Worm (Caenorhabditis elegans) whole organism, L1 larva: ENCODE results near the gene nlp-50.

Source experiments
- C04F5.9 ChIP-seq: sonication (generic microtip); optimal IDR thresholded peaks from 2 replicates; lab custom pipeline; 2016; ENCODE audit warnings: missing genetic modification characterization, missing compliant biosample characterization
- C34B4.2 ChIP-seq: sonication (generic microtip); optimal IDR thresholded peaks from 2 replicates; lab custom pipeline; 2017; ENCODE audit warnings: mild to moderate bottlenecking, missing genetic modification characterization, missing compliant biosample characterization
- aha-1 ChIP-seq: fragments of 150-350 bp; optimal IDR thresholded peaks from 2 replicates; lab custom pipeline; 2014; ENCODE audit warnings: missing biosample characterization, missing genetic modification characterization
- ama-1 ChIP-seq: fragments of 150-350 bp; optimal IDR thresholded peaks from 2 replicates; lab custom pipeline; 2014
- blmp-1 ChIP-seq: fragments of 150-350 bp; optimal IDR thresholded peaks from 2 replicates; lab custom pipeline; 2014; ENCODE audit warnings: missing biosample characterization, missing genetic modification characterization
- ceh-82 ChIP-seq, 3 experiments: fragments of 150-350 bp in 1 of 3; sonication (generic microtip) in 2 of 3; optimal IDR thresholded peaks; 2 replicates each; lab custom pipeline; 2014 to 2017; ENCODE audit warnings: missing biosample characterization in 3 of 3, missing genetic modification characterization in 3 of 3
- ceh-88 ChIP-seq: fragments of 200-800 bp; sonication (Bioruptor generic); IDR thresholded peaks from 2 replicates; pipeline ENCODE4 v1.3.6; 2022; ENCODE audit warnings: missing genetic modification characterization, missing compliant biosample characterization
- dpl-1 ChIP-seq, 3 experiments: fragments of 150-350 bp in 2 of 3; sonication (generic microtip) in 1 of 3; optimal IDR thresholded peaks; 2 replicates each; lab custom pipeline; 2014 to 2017; ENCODE audit warnings: missing biosample characterization in 3 of 3, missing genetic modification characterization in 3 of 3, missing genetic modification reagents in 3 of 3
- efl-3 ChIP-seq: fragments of 200-800 bp; sonication (Bioruptor generic); optimal IDR thresholded peaks from 2 replicates; lab custom pipeline; 2018; ENCODE audit warnings: mild to moderate bottlenecking, missing genetic modification characterization, missing compliant biosample characterization
- egl-27 ChIP-seq, 2 experiments: fragments of 150-350 bp in 1 of 2; sonication (generic microtip); optimal IDR thresholded peaks; 3 replicates each; lab custom pipeline; 2017 to 2018; ENCODE audit warnings: missing biosample characterization in 2 of 2, missing genetic modification characterization in 2 of 2, missing genetic modification reagents in 2 of 2
- elt-3 ChIP-seq, 6 experiments: fragments of 150-350 bp in 1 of 6; sonication (generic microtip); optimal IDR thresholded peaks; 2 replicates each; lab custom pipeline; 2017 to 2018; ENCODE audit warnings: missing biosample characterization in 6 of 6, missing genetic modification characterization in 6 of 6, inconsistent platforms in 1 of 6
- fkh-10 ChIP-seq: sonication (generic microtip); optimal IDR thresholded peaks from 2 replicates; lab custom pipeline; 2017; ENCODE audit warnings: missing biosample characterization, missing genetic modification reagents, missing genetic modification characterization
- fkh-8 ChIP-seq: sonication (generic microtip); optimal IDR thresholded peaks from 2 replicates; lab custom pipeline; 2016; ENCODE audit warnings: mild to moderate bottlenecking, missing genetic modification characterization, missing compliant biosample characterization
- hlh-4 ChIP-seq: sonication (generic microtip); optimal IDR thresholded peaks from 2 replicates; lab custom pipeline; 2016; ENCODE audit warnings: mild to moderate bottlenecking, missing genetic modification characterization, missing compliant biosample characterization
- irx-1 ChIP-seq: sonication (generic microtip); optimal IDR thresholded peaks from 2 replicates; lab custom pipeline; 2016; ENCODE audit warnings: missing genetic modification characterization, missing compliant biosample characterization
- jun-1 ChIP-seq: fragments of 150-350 bp; optimal IDR thresholded peaks from 2 replicates; lab custom pipeline; 2014; ENCODE audit warnings: missing biosample characterization, missing genetic modification reagents, missing genetic modification characterization
- lin-14 ChIP-seq: fragments of 200-800 bp; sonication (Bioruptor generic); optimal IDR thresholded peaks from 2 replicates; lab custom pipeline; 2018; ENCODE audit warnings: mild to moderate bottlenecking, missing genetic modification characterization, moderate library complexity, missing compliant biosample characterization
- lin-15B ChIP-seq: fragments of 150-350 bp; sonication (generic microtip); optimal IDR thresholded peaks from 3 replicates; lab custom pipeline; 2014; ENCODE audit warnings: missing biosample characterization, missing genetic modification characterization
- lin-35 ChIP-seq, 2 experiments: fragments of 150-350 bp; optimal IDR thresholded peaks; 2 replicates each; lab custom pipeline; 2014; ENCODE audit warnings: missing biosample characterization in 2 of 2, missing genetic modification characterization in 2 of 2, missing genetic modification reagents in 2 of 2
- mab-9 ChIP-seq: fragments of 200-800 bp; sonication (Bioruptor generic); IDR thresholded peaks from 2 replicates; pipeline ENCODE4 v1.3.6; 2022; ENCODE audit warnings: missing genetic modification reagents, missing genetic modification characterization, missing compliant biosample characterization
- mep-1 ChIP-seq: fragments of 150-350 bp; optimal IDR thresholded peaks from 2 replicates; lab custom pipeline; 2014; ENCODE audit warnings: missing biosample characterization, missing genetic modification characterization
- nhr-19 ChIP-seq: fragments of 200-800 bp; sonication (Bioruptor generic); conservative IDR thresholded peaks from 2 replicates; pipeline ENCODE4 v1.3.6; 2022; ENCODE audit warnings: missing genetic modification characterization, missing compliant biosample characterization
- nhr-237 ChIP-seq: fragments of 150-350 bp; optimal IDR thresholded peaks from 2 replicates; lab custom pipeline; 2014; ENCODE audit warnings: missing biosample characterization, missing genetic modification characterization
- nhr-71 ChIP-seq: sonication (generic microtip); optimal IDR thresholded peaks from 2 replicates; lab custom pipeline; 2016; ENCODE audit warnings: mild to moderate bottlenecking, missing genetic modification characterization, moderate library complexity, missing compliant biosample characterization
- nhr-76 ChIP-seq: sonication (generic microtip); optimal IDR thresholded peaks from 2 replicates; lab custom pipeline; 2017; ENCODE audit warnings: missing biosample characterization, missing genetic modification characterization
- nhr-77 ChIP-seq: fragments of 150-350 bp; optimal IDR thresholded peaks from 2 replicates; lab custom pipeline; 2014; ENCODE audit warnings: missing biosample characterization, missing genetic modification characterization
- pag-3 ChIP-seq: sonication (generic microtip); optimal IDR thresholded peaks from 2 replicates; lab custom pipeline; 2017; ENCODE audit warnings: missing genetic modification characterization, mild to moderate bottlenecking, missing compliant biosample characterization, antibody characterized with exemption, borderline replicate concordance; ENCODE audit not compliant: insufficient read depth
- pax-3 ChIP-seq: fragments of 200-800 bp; sonication (Bioruptor generic); optimal IDR thresholded peaks from 2 replicates; lab custom pipeline; 2018; ENCODE audit warnings: mild to moderate bottlenecking, missing genetic modification characterization, moderate library complexity, missing compliant biosample characterization
- snpc-4 ChIP-seq: fragments of 150-350 bp; optimal IDR thresholded peaks from 2 replicates; lab custom pipeline; 2014; ENCODE audit warnings: missing biosample characterization, missing genetic modification characterization
- sox-4 ChIP-seq: sonication (generic microtip); optimal IDR thresholded peaks from 2 replicates; lab custom pipeline; 2016; ENCODE audit warnings: missing genetic modification characterization, missing compliant biosample characterization
- sptf-1 ChIP-seq: fragments of 150-350 bp; optimal IDR thresholded peaks from 2 replicates; lab custom pipeline; 2014; ENCODE audit warnings: missing biosample characterization, missing genetic modification characterization
- sup-37 ChIP-seq: fragments of 200-800 bp; sonication (Bioruptor generic); optimal IDR thresholded peaks from 2 replicates; lab custom pipeline; 2018; ENCODE audit warnings: mild to moderate bottlenecking, missing genetic modification characterization, missing compliant biosample characterization
- unc-30 ChIP-seq: sonication (generic microtip); optimal IDR thresholded peaks from 2 replicates; lab custom pipeline; 2017; ENCODE audit warnings: missing biosample characterization, missing genetic modification characterization
- vab-15 ChIP-seq: sonication (generic microtip); optimal IDR thresholded peaks from 2 replicates; lab custom pipeline; 2017; ENCODE audit warnings: missing genotype, mild to moderate bottlenecking, missing genetic modification characterization, missing compliant biosample characterization
- zag-1 ChIP-seq: fragments of 150-350 bp; optimal IDR thresholded peaks from 2 replicates; lab custom pipeline; 2014; ENCODE audit warnings: missing biosample characterization, missing genetic modification characterization
- zip-4 ChIP-seq: fragments of 200-800 bp; sonication (Bioruptor generic); optimal IDR thresholded peaks from 2 replicates; lab custom pipeline; 2018; ENCODE audit warnings: mild to moderate bottlenecking, missing genetic modification characterization, moderate library complexity, missing compliant biosample characterization
- ztf-11 ChIP-seq, 2 experiments: sonication (generic microtip); optimal IDR thresholded peaks; 2 replicates each; lab custom pipeline; 2016 to 2017; ENCODE audit warnings: missing genetic modification characterization in 2 of 2, missing biosample characterization in 1 of 2, missing compliant biosample characterization in 1 of 2
- ztf-4 ChIP-seq: fragments of 150-350 bp; optimal IDR thresholded peaks from 2 replicates; lab custom pipeline; 2014; ENCODE audit warnings: missing biosample characterization, missing genetic modification characterization

The nlp-50 gene

DNA sequence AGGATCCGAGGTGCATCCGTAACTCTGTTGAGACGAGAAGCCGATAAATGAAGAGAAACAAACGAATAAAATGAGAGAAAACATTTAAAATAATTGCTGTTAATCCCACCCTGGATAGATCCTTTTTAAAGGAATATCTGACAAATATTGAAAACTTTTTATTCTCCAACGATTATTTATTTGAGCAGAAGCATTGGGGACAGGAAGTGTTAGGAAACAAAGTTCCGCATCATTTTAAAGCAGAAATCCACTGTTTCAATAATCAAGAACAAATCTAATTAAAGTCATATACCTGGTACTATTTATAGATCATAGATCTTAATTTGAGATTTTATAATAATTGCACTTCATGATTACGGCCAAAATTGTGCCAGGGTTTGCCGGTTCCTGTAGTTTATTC, 13.9 kb upstream of the nlp-50 start, which contains the start of gene F41G3.20:
Gene F41G3.20 (minus strand): TSS at position 101 of the 400 bp plus-strand sequence.
- TF ChIP-seq nhr-76 (no peak), ceh-82 (tag; optimal IDR thresholded peaks at IDR 0.05; lab: Kevin White, UChicago) (no peak), pax-3 (tag; lab: Kevin White, UChicago) (no peak), mep-1 (tag; lab: Kevin White, UChicago) (no peak), elt-3 (tag; optimal IDR thresholded peaks at IDR 0.05; lab: Kevin White, UChicago) (no peak), dpl-1 (GFP tag; optimal IDR thresholded peaks at IDR 0.05; lab: Kevin White, UChicago) (no peak), jun-1 (no peak), sup-37 (GFP tag; lab: Kevin White, UChicago) (no peak)

DNA sequence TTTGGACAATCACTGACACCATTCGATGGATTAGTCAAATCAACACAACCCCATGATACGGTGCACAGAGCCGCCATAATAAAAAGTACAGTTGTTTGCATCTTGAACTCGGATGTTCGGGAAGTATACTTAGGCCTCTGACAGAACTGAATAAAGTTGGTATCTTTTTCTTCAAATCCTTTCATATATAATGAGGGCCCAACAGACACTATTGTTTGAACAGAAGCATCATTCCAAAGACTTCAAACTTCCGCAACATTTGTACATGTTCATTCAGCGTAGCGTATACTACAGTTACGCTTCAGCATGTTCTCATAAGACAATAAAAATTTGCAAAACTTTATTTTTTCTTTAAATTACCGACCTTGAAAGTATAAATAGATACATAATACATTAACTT, 12.8 kb upstream of the nlp-50 start, which contains the start of gene F41G3.19:
Gene F41G3.19 (minus strand): TSS at position 101 of the 400 bp plus-strand sequence.
- TF ChIP-seq lin-14 (GFP tag; lab: Kevin White, UChicago) (no peak), lin-15B (tag; lab: Kevin White, UChicago) (no peak), irx-1 (tag; lab: Kevin White, UChicago) (no peak), zip-4 (GFP tag; lab: Kevin White, UChicago) (no peak), snpc-4 (tag; lab: Kevin White, UChicago) (no peak), sox-4 (no peak)

DNA sequence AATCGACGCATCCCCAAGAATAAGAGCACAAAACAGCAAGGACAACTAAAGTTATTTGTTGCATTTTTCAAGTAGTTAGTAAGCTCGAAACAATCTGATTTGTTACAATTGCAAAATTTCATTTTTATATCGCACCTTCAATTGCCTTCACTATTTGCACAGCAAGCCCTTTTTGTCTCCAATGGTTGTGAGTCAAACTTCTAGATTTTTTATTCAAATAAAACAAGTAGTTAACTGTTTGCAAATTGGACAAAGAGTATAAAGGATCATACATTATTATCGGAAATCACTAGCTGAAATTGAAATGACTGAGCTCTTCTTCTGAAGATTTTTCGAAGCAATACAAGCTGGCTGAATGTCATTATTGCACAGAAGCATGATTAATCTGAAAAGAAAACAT, 12.0 kb upstream of the nlp-50 start, which contains the start of gene F41G3.21:
Gene F41G3.21 (minus strand): TSS at position 101 of the 400 bp plus-strand sequence.
- no peak for TF ChIP-seq efl-3 (GFP tag; lab: Kevin White, UChicago)
- TF ChIP-seq mab-9 (GFP tag; lab: Robert Waterston, UW): no peak
- no peak for TF ChIP-seq vab-15 (tag; lab: Kevin White, UChicago)
- no peak for TF ChIP-seq fkh-10
- no peak for TF ChIP-seq C04F5.9 (tag; lab: Kevin White, UChicago)
- no peak for TF ChIP-seq unc-30 (tag; lab: Kevin White, UChicago)
- no peak for TF ChIP-seq pag-3 (tag; lab: Kevin White, UChicago)
- no peak for TF ChIP-seq nhr-19 (GFP tag; lab: Robert Waterston, UW)
- TF ChIP-seq ztf-11 (tag; optimal IDR thresholded peaks at IDR 0.05; lab: Kevin White, UChicago): no peak
- no peak for TF ChIP-seq blmp-1 (tag; lab: Kevin White, UChicago)
- no peak for TF ChIP-seq egl-27 (tag; optimal IDR thresholded peaks at IDR 0.05; lab: Kevin White, UChicago)
- TF ChIP-seq ama-1 (lab: Kevin White, UChicago): no peak

DNA sequence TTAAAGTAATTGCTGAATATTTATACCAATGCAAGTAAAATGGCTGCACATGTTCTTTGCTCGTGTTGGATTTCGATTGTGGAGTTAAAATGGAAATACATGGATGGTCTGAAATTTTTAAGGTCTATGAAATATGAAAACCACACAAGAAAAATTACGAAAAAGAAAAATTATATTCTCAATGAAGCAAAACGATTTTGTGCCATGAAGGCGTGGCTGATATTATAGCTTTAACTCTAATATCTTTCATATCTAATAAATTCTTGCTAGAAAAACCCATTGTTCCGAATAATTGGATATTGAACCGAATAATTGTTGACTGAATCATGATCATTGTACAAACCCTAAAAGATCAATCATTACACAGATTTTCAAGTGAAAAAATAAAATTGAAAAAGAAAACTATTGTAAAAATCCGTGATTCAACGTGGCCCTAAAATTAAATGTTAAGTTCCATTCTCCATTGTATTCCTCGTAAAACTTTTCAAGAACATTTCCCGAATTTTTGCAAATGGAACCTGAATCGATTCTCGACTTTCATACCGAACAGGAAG, 10.1 kb upstream of the nlp-50 start, which contains the start of the genes srx-95 and fis-1:
Gene srx-95 (minus strand): TSS at position 101 of the 554 bp plus-strand sequence.
Gene fis-1 (plus strand): TSS at position 504 of the 554 bp plus-strand sequence.
- TF ChIP-seq nhr-77 (tag; lab: Kevin White, UChicago) (no peak), mab-9 (GFP tag; lab: Robert Waterston, UW) (no peak), sptf-1 (tag; lab: Kevin White, UChicago) (no peak), lin-35 (GFP tag; optimal IDR thresholded peaks at IDR 0.05; lab: Kevin White, UChicago) (no peak)

DNA sequence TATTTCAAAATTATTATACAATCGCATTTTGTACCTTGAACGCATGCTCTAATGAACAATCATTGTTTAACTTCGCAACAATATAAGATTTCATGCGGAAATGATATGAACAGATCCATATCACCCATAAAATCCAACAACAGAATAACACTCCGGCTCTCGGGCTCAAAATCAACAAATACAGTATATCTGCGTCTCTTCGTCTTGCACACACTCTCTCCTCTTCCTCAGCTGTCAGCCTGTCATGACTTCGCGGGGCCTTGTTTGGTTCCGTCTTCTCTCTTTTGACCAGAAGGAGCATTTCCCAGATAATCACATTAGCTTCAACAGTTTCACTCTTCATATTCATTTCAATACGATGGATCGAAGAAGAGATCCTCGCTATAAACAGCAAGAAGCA, 8.6 kb upstream of the nlp-50 start, which contains the start of gene F41G3.3:
Gene F41G3.3 (plus strand): TSS at position 301 of the 400 bp plus-strand sequence.
- TF ChIP-seq zag-1 (tag; lab: Kevin White, UChicago) (no peak), C34B4.2 (tag; lab: Kevin White, UChicago) (no peak), irx-1 (tag; lab: Kevin White, UChicago) (no peak), hlh-4 (tag; lab: Kevin White, UChicago) (no peak), aha-1 (no peak), nhr-71 (tag; lab: Kevin White, UChicago) (no peak), ceh-88 (GFP tag; lab: Robert Waterston, UW) (no peak), ztf-4 (tag; lab: Kevin White, UChicago) (no peak), ama-1 (lab: Kevin White, UChicago) (no peak), fkh-8 (tag; lab: Kevin White, UChicago) (no peak), nhr-76 (no peak), nhr-237 (tag; lab: Kevin White, UChicago) (no peak)
- TF ChIP-seq, all 84 proteins: peak for 0
